Worm (Caenorhabditis elegans) whole organism, young adult: ENCODE data around the gene F32D8.7.

Source experiments
- B0035.1 ChIP-seq: sonication (generic microtip); optimal IDR thresholded peaks from 2 replicates; lab custom pipeline; 2016; ENCODE audit warnings: missing genetic modification characterization, mild to moderate bottlenecking, missing compliant biosample characterization, missing genotype, missing genetic modification reagents
- F22D6.2 ChIP-seq: sonication (generic microtip); optimal IDR thresholded peaks from 2 replicates; lab custom pipeline; 2016; ENCODE audit warnings: mild to moderate bottlenecking, missing genetic modification characterization, missing compliant biosample characterization
- F33H1.4 ChIP-seq: fragments of 200-800 bp; sonication (Bioruptor generic); IDR thresholded peaks from 2 replicates; pipeline ENCODE4 v1.3.6; 2022; ENCODE audit warnings: missing genetic modification reagents, missing genetic modification characterization, missing compliant biosample characterization
- F39B2.1 ChIP-seq: fragments of 200-800 bp; sonication (Bioruptor generic); IDR thresholded peaks from 2 replicates; pipeline ENCODE4 v1.3.6; 2022; ENCODE audit warnings: missing genetic modification reagents, missing genetic modification characterization, missing compliant biosample characterization
- F57A8.1 ChIP-seq: fragments of 200-800 bp; sonication (Bioruptor generic); optimal IDR thresholded peaks from 2 replicates; lab custom pipeline; 2018; ENCODE audit warnings: mild to moderate bottlenecking, missing genetic modification characterization, moderate library complexity, missing compliant biosample characterization
- F57C9.4 ChIP-seq: sonication (generic microtip); optimal IDR thresholded peaks from 2 replicates; lab custom pipeline; 2017; ENCODE audit warnings: mild to moderate bottlenecking, missing genetic modification characterization, missing compliant biosample characterization
- K11D2.4 ChIP-seq: fragments of 200-800 bp; sonication (Bioruptor generic); IDR thresholded peaks from 2 replicates; pipeline ENCODE4 v1.3.6; 2022; ENCODE audit warnings: missing genetic modification reagents, missing genetic modification characterization, missing compliant biosample characterization
- T26A5.8 ChIP-seq: sonication (generic microtip); optimal IDR thresholded peaks from 2 replicates; lab custom pipeline; 2016; ENCODE audit warnings: missing genetic modification characterization, missing compliant biosample characterization
- Y67H2A.10 ChIP-seq: fragments of 200-800 bp; sonication (Bioruptor generic); conservative IDR thresholded peaks from 2 replicates; pipeline ENCODE4 v1.3.6; 2022; ENCODE audit warnings: missing genetic modification reagents, missing genetic modification characterization, missing compliant biosample characterization
- ZK185.1 ChIP-seq: sonication (generic microtip); optimal IDR thresholded peaks from 2 replicates; lab custom pipeline; 2016; ENCODE audit warnings: mild to moderate bottlenecking, missing genetic modification characterization, missing compliant biosample characterization; ENCODE audit not compliant: poor library complexity, severe bottlenecking
- akir-1 ChIP-seq: fragments of 200-800 bp; sonication (Bioruptor generic); optimal IDR thresholded peaks from 2 replicates; lab custom pipeline; 2018; ENCODE audit warnings: mild to moderate bottlenecking, missing genetic modification characterization, moderate library complexity, missing compliant biosample characterization
- ama-1 ChIP-seq, 3 experiments: fragments of 150-350 bp in 1 of 3; sonication (generic microtip) in 2 of 3; optimal IDR thresholded peaks; 2 replicates each; lab custom pipeline; 2014 to 2018; ENCODE audit warnings: missing biosample characterization in 2 of 3, missing genetic modification characterization in 2 of 3, missing genetic modification reagents in 2 of 3
- die-1 ChIP-seq: sonication (generic microtip); optimal IDR thresholded peaks from 2 replicates; lab custom pipeline; 2016; ENCODE audit warnings: missing genotype, mild to moderate bottlenecking, missing genetic modification characterization, missing compliant biosample characterization
- dpl-1 ChIP-seq: fragments of 150-350 bp; optimal IDR thresholded peaks from 2 replicates; lab custom pipeline; 2014; ENCODE audit warnings: missing biosample characterization, missing genetic modification reagents, missing genetic modification characterization
- efl-1 ChIP-seq: fragments of 150-350 bp; optimal IDR thresholded peaks from 2 replicates; lab custom pipeline; 2014; ENCODE audit warnings: missing biosample characterization, missing genetic modification reagents, missing genetic modification characterization
- egl-44 ChIP-seq: fragments of 200-800 bp; sonication (Bioruptor generic); IDR thresholded peaks from 2 replicates; pipeline ENCODE4 v1.3.6; 2022; ENCODE audit warnings: missing genetic modification reagents, missing genetic modification characterization, missing compliant biosample characterization
- ekl-4 ChIP-seq: fragments of 200-800 bp; sonication (Bioruptor generic); IDR thresholded peaks from 2 replicates; pipeline ENCODE4 v1.3.6; 2022; ENCODE audit warnings: missing genetic modification reagents, missing genetic modification characterization, missing compliant biosample characterization
- ets-4 ChIP-seq: fragments of 200-800 bp; sonication (Bioruptor generic); optimal IDR thresholded peaks from 2 replicates; lab custom pipeline; 2018; ENCODE audit warnings: mild to moderate bottlenecking, missing genetic modification characterization, missing compliant biosample characterization
- hlh-12 ChIP-seq: sonication (generic microtip); optimal IDR thresholded peaks from 2 replicates; lab custom pipeline; 2016; ENCODE audit warnings: missing genetic modification characterization, missing compliant biosample characterization
- hmg-20 ChIP-seq: fragments of 200-800 bp; sonication (Bioruptor generic); IDR thresholded peaks from 2 replicates; pipeline ENCODE4 v1.3.6; 2022; ENCODE audit warnings: missing genetic modification reagents, missing genetic modification characterization, missing compliant biosample characterization
- hsf-1 ChIP-seq: fragments of 200-800 bp; sonication (Bioruptor generic); IDR thresholded peaks from 2 replicates; pipeline ENCODE4 v1.3.6; 2022; ENCODE audit warnings: missing genetic modification reagents, missing genetic modification characterization, missing compliant biosample characterization
- lag-1 ChIP-seq: fragments of 200-800 bp; sonication (Bioruptor generic); IDR thresholded peaks from 2 replicates; pipeline ENCODE4 v1.3.6; 2022; ENCODE audit warnings: missing genetic modification reagents, missing genetic modification characterization, missing compliant biosample characterization
- lin-40 ChIP-seq: sonication (generic microtip); optimal IDR thresholded peaks from 2 replicates; lab custom pipeline; 2016; ENCODE audit warnings: missing genetic modification characterization, mild to moderate bottlenecking, missing compliant biosample characterization, missing genotype, missing genetic modification reagents
- lin-54 ChIP-seq: fragments of 200-800 bp; sonication (Bioruptor generic); optimal IDR thresholded peaks from 2 replicates; lab custom pipeline; 2018; ENCODE audit warnings: mild to moderate bottlenecking, missing genetic modification characterization, missing compliant biosample characterization
- lir-1 ChIP-seq: fragments of 200-800 bp; sonication (Bioruptor generic); conservative IDR thresholded peaks from 2 replicates; pipeline ENCODE4 v1.3.6; 2022; ENCODE audit warnings: missing genetic modification reagents, missing genetic modification characterization, missing compliant biosample characterization
- mel-28 ChIP-seq: sonication (generic microtip); optimal IDR thresholded peaks from 2 replicates; lab custom pipeline; 2016; ENCODE audit warnings: borderline replicate concordance, mild to moderate bottlenecking, missing genetic modification characterization, missing compliant biosample characterization
- nfya-2 ChIP-seq: fragments of 200-800 bp; sonication (Bioruptor generic); IDR thresholded peaks from 2 replicates; pipeline ENCODE4 v1.3.6; 2022; ENCODE audit warnings: missing genetic modification reagents, missing genetic modification characterization, missing compliant biosample characterization
- nfyb-1 ChIP-seq: fragments of 200-800 bp; sonication (Bioruptor generic); IDR thresholded peaks from 2 replicates; pipeline ENCODE4 v1.3.6; 2022; ENCODE audit warnings: missing genetic modification reagents, missing genetic modification characterization, missing compliant biosample characterization
- nhr-90 ChIP-seq: sonication (generic microtip); optimal IDR thresholded peaks from 2 replicates; lab custom pipeline; 2016; ENCODE audit warnings: missing genotype, mild to moderate bottlenecking, missing genetic modification characterization, missing compliant biosample characterization
- pbrm-1 ChIP-seq: fragments of 200-800 bp; sonication (Bioruptor generic); IDR thresholded peaks from 2 replicates; pipeline ENCODE4 v1.3.6; 2022; ENCODE audit warnings: missing genetic modification reagents, missing genetic modification characterization, missing compliant biosample characterization
- rcor-1 ChIP-seq: fragments of 200-800 bp; sonication (Bioruptor generic); IDR thresholded peaks from 2 replicates; pipeline ENCODE4 v1.3.6; 2022; ENCODE audit warnings: missing genetic modification reagents, missing genetic modification characterization, missing compliant biosample characterization
- rec-8 ChIP-seq, 2 experiments: sonication (generic microtip); optimal IDR thresholded peaks; 2 replicates each; lab custom pipeline; 2016; ENCODE audit warnings: mild to moderate bottlenecking in 2 of 2, missing genetic modification characterization in 2 of 2, missing genetic modification reagents in 2 of 2, missing genotype in 2 of 2, missing biosample characterization in 1 of 2, missing compliant biosample characterization in 1 of 2, moderate library complexity in 1 of 2
- sdz-38 ChIP-seq: sonication (generic microtip); optimal IDR thresholded peaks from 2 replicates; lab custom pipeline; 2016; ENCODE audit warnings: missing genotype, missing genetic modification characterization, missing compliant biosample characterization
- snpc-1.1 ChIP-seq: sonication (generic microtip); optimal IDR thresholded peaks from 2 replicates; lab custom pipeline; 2017; ENCODE audit warnings: missing genetic modification characterization, mild to moderate bottlenecking, missing compliant biosample characterization, antibody characterized with exemption, moderate library complexity, missing genotype, missing genetic modification reagents; ENCODE audit not compliant: insufficient read depth
- snpc-3.4 ChIP-seq: sonication (generic microtip); optimal IDR thresholded peaks from 2 replicates; lab custom pipeline; 2017; ENCODE audit warnings: missing genetic modification characterization, mild to moderate bottlenecking, missing compliant biosample characterization, antibody characterized with exemption, moderate library complexity, missing genotype, missing genetic modification reagents
- tbp1 ChIP-seq: fragments of 200-800 bp; sonication (Bioruptor generic); optimal IDR thresholded peaks from 2 replicates; lab custom pipeline; 2018; ENCODE audit warnings: mild to moderate bottlenecking, missing genetic modification characterization, missing compliant biosample characterization
- tbx-9 ChIP-seq: sonication (generic microtip); optimal IDR thresholded peaks from 2 replicates; lab custom pipeline; 2016; ENCODE audit warnings: borderline replicate concordance, missing genetic modification characterization, inconsistent platforms, missing compliant biosample characterization
- unc-130 ChIP-seq: sonication (generic microtip); optimal IDR thresholded peaks from 2 replicates; lab custom pipeline; 2016; ENCODE audit warnings: missing genetic modification reagents, missing genetic modification characterization, missing compliant biosample characterization
- unc-62 ChIP-seq: fragments of 150-350 bp; optimal IDR thresholded peaks from 2 replicates; lab custom pipeline; 2014; ENCODE audit warnings: missing biosample characterization, missing genetic modification reagents, missing genetic modification characterization
- xnd-1 ChIP-seq: sonication (generic microtip); optimal IDR thresholded peaks from 2 replicates; lab custom pipeline; 2016; ENCODE audit warnings: missing genotype, missing genetic modification reagents, missing genetic modification characterization, missing compliant biosample characterization
- ztf-3 ChIP-seq: fragments of 200-800 bp; sonication (Bioruptor generic); optimal IDR thresholded peaks from 2 replicates; lab custom pipeline; 2018; ENCODE audit warnings: mild to moderate bottlenecking, missing genetic modification characterization, missing compliant biosample characterization

F32D8.7 gene

ce11 chrV:10909959-10910358 lies 11.7 kb downstream of the F32D8.7 start:
- TF ChIP-seq efl-1 (GFP tag; lab: Kevin White, UChicago) (no peak), lin-54 (GFP tag; lab: Kevin White, UChicago) (no peak), snpc-3.4 (tag; lab: Kevin White, UChicago) (no peak), lin-40 (tag; lab: Kevin White, UChicago) (no peak)

ce11 chrV:10915922-10916321 lies 17.7 kb downstream of the F32D8.7 start:
- no peak for TF ChIP-seq B0035.1
- TF ChIP-seq unc-130: no peak
- no peak for TF ChIP-seq K11D2.4 (GFP tag; lab: Robert Waterston, UW)
- TF ChIP-seq nhr-90: no peak
- no peak for TF ChIP-seq xnd-1 (tag; lab: Kevin White, UChicago)
- TF ChIP-seq sdz-38 (tag; lab: Kevin White, UChicago): no peak
- TF ChIP-seq snpc-1.1 (tag; lab: Kevin White, UChicago): no peak
- no peak for TF ChIP-seq lag-1 (GFP tag; lab: Robert Waterston, UW)
- no peak for TF ChIP-seq F57C9.4 (tag; lab: Kevin White, UChicago)
- TF ChIP-seq pbrm-1 (GFP tag; lab: Robert Waterston, UW): no peak
- no peak for TF ChIP-seq nfya-2 (GFP tag; lab: Robert Waterston, UW)
- no peak for TF ChIP-seq F22D6.2
- no peak for TF ChIP-seq T26A5.8
- TF ChIP-seq ztf-3 (GFP tag; lab: Kevin White, UChicago): no peak
- no peak for TF ChIP-seq lir-1 (GFP tag; lab: Robert Waterston, UW)
- no peak for TF ChIP-seq lin-40 (tag; lab: Kevin White, UChicago)
- no peak for TF ChIP-seq F33H1.4 (GFP tag; lab: Robert Waterston, UW)
- TF ChIP-seq, all 124 proteins: peak for 0

ce11 chrV:10918373-10918772 lies 20.1 kb downstream of the F32D8.7 start, which contains the start of gene F58B4.2:
F58B4.2 (minus strand) TSS chrV:10918473.
- TF ChIP-seq F39B2.1 (GFP tag; lab: Robert Waterston, UW) (no peak), xnd-1 (tag; lab: Kevin White, UChicago) (no peak), egl-44 (GFP tag; lab: Robert Waterston, UW) (no peak), mel-28 (tag; lab: Kevin White, UChicago) (no peak), dpl-1 (no peak)

ce11 chrV:10921747-10922146 lies 23.5 kb downstream of the F32D8.7 start, which contains the start of gene nas-31:
nas-31 (minus strand) TSS chrV:10921847.
- TF ChIP-seq Y67H2A.10 (no peak), die-1 (tag; lab: Kevin White, UChicago) (no peak), unc-62 (GFP tag; lab: Kevin White, UChicago) (no peak), ZK185.1 (no peak), ama-1 (optimal IDR thresholded peaks at IDR 0.05; lab: Kevin White, UChicago) (no peak), ama-1 (GFP tag; optimal IDR thresholded peaks at IDR 0.05; lab: Kevin White, UChicago) (no peak), F57A8.1 (GFP tag; lab: Kevin White, UChicago) (no peak), rcor-1 (GFP tag; lab: Robert Waterston, UW) (no peak), tbp1 (GFP tag; lab: Kevin White, UChicago) (no peak), akir-1 (GFP tag; lab: Kevin White, UChicago) (no peak), F39B2.1 (GFP tag; lab: Robert Waterston, UW) (no peak), rec-8 (tag; optimal IDR thresholded peaks at IDR 0.05; lab: Kevin White, UChicago) (no peak), ets-4 (GFP tag; lab: Kevin White, UChicago) (no peak), hlh-12 (tag; lab: Kevin White, UChicago) (no peak), tbx-9 (no peak), nfyb-1 (GFP tag; lab: Robert Waterston, UW) (no peak), hsf-1 (GFP tag; lab: Robert Waterston, UW) (no peak), ekl-4 (GFP tag; lab: Robert Waterston, UW) (no peak), hmg-20 (no peak)
